Worm (Caenorhabditis elegans): Measurements from ENCODE around the gene col-130.
A peak's percentile ranks its signal among the peaks of the same experiment; 100 is the strongest.

Gene col-130

ce11 chrIV:12454750-12455149 lies 26.4 kb upstream of the col-130 start, which contains the start of gene smz-1:
Gene smz-1 (plus strand): TSS chrIV:12455050.
- TF ChIP-seq unc-62 (GFP tag; optimal IDR thresholded peaks at IDR 0.05), result no peak
- TF ChIP-seq nhr-77 (tag; optimal IDR thresholded peaks at IDR 0.05), result no peak
- TF ChIP-seq R02D3.7 (tag; optimal IDR thresholded peaks at IDR 0.05), result no peak
- no peak for TF ChIP-seq tbx-2 (tag; optimal IDR thresholded peaks at IDR 0.05)
- no peak for TF ChIP-seq nhr-11 (tag; optimal IDR thresholded peaks at IDR 0.05)
- no peak for TF ChIP-seq ceh-82 (tag; optimal IDR thresholded peaks at IDR 0.05)
- no peak for TF ChIP-seq elt-2 (tag; optimal IDR thresholded peaks at IDR 0.05)
- TF ChIP-seq mdl-1 (tag; optimal IDR thresholded peaks at IDR 0.05), result no peak
- TF ChIP-seq eor-1 (tag; optimal IDR thresholded peaks at IDR 0.05), result no peak
- no peak for TF ChIP-seq lin-39 (tag; optimal IDR thresholded peaks at IDR 0.05)
- no peak for TF ChIP-seq nhr-67 (tag; optimal IDR thresholded peaks at IDR 0.05)
- no peak for TF ChIP-seq nhr-43 (tag; optimal IDR thresholded peaks at IDR 0.05; ENCODE audit: poor library complexity, severe bottlenecking)
- TF ChIP-seq jun-1 (tag; optimal IDR thresholded peaks at IDR 0.05), result no peak
- TF ChIP-seq zag-1 (tag; optimal IDR thresholded peaks at IDR 0.05), result no peak

ce11 chrIV:12454115-12454514 lies 25.8 kb upstream of the col-130 start, which contains the start of gene spe-44:
Gene spe-44 (minus strand): TSS chrIV:12454215.
- TF ChIP-seq ceh-82 (tag; optimal IDR thresholded peaks at IDR 0.05) (no peak), ztf-4 (tag; optimal IDR thresholded peaks at IDR 0.05) (no peak), nhr-28 (tag; optimal IDR thresholded peaks at IDR 0.05) (no peak), ZK546.5 (tag; optimal IDR thresholded peaks at IDR 0.05) (no peak), fos-1 (tag; optimal IDR thresholded peaks at IDR 0.05) (no peak), tbx-2 (tag; optimal IDR thresholded peaks at IDR 0.05) (no peak), elt-3 (tag; optimal IDR thresholded peaks at IDR 0.05) (no peak), fkh-2 (tag; optimal IDR thresholded peaks at IDR 0.05) (no peak), ama-1 (optimal IDR thresholded peaks at IDR 0.05) (no peak), pha-4 (tag; optimal IDR thresholded peaks at IDR 0.05) (no peak), pqm-1 (tag; optimal IDR thresholded peaks at IDR 0.05) (no peak)

ce11 chrIV:12451225-12451831 lies 23.0 kb upstream of the col-130 start, which contains the start of gene dpy-26:
Gene dpy-26 (minus strand): TSS chrIV:12451335.
- no peak for TF ChIP-seq ceh-9 (tag; optimal IDR thresholded peaks at IDR 0.05)
- TF ChIP-seq nhr-67 (tag; optimal IDR thresholded peaks at IDR 0.05), result no peak
- no peak for TF ChIP-seq nhr-237 (tag; optimal IDR thresholded peaks at IDR 0.05)
- peak; percentile 51 for TF ChIP-seq lin-15B (tag; optimal IDR thresholded peaks at IDR 0.05)
- TF ChIP-seq R02D3.7 (tag; optimal IDR thresholded peaks at IDR 0.05), result no peak
- no peak for TF ChIP-seq snpc-4 (tag; optimal IDR thresholded peaks at IDR 0.05)
- no peak for TF ChIP-seq elt-2 (tag; optimal IDR thresholded peaks at IDR 0.05)
- no peak for TF ChIP-seq pqm-1 (tag; optimal IDR thresholded peaks at IDR 0.05)
- no peak for TF ChIP-seq daf-12 (tag; optimal IDR thresholded peaks at IDR 0.05)
- TF ChIP-seq nhr-25 (tag; optimal IDR thresholded peaks at IDR 0.05), result peak; percentile 30
- peak; percentile 38 for TF ChIP-seq nhr-23 (tag; optimal IDR thresholded peaks at IDR 0.05)
- no peak for TF ChIP-seq zag-1 (tag; optimal IDR thresholded peaks at IDR 0.05)
- TF ChIP-seq hmg-11 (tag; optimal IDR thresholded peaks at IDR 0.05), result no peak
- TF ChIP-seq mdl-1 (tag; optimal IDR thresholded peaks at IDR 0.05), result no peak
- no peak for TF ChIP-seq nhr-11 (tag; optimal IDR thresholded peaks at IDR 0.05)
- TF ChIP-seq lin-39 (tag; optimal IDR thresholded peaks at IDR 0.05), result peak; percentile 27
- TF ChIP-seq eor-1 (tag; optimal IDR thresholded peaks at IDR 0.05), result no peak

- no peak for TF ChIP-seq nhr-12 (tag; optimal IDR thresholded peaks at IDR 0.05)
Observed at ce11 chrIV:12445463-12445934, 17.2 kb upstream of the col-130 start, which contains the start of gene C25G4.3. Gene C25G4.3 (minus strand): TSS chrIV:12445884.

- TF ChIP-seq ceh-82 (tag; optimal IDR thresholded peaks at IDR 0.05), result no peak
- TF ChIP-seq lin-39 (tag; optimal IDR thresholded peaks at IDR 0.05), result no peak
- TF ChIP-seq nhr-43 (tag; optimal IDR thresholded peaks at IDR 0.05; ENCODE audit: poor library complexity, severe bottlenecking), result no peak
- TF ChIP-seq pha-4 (tag; optimal IDR thresholded peaks at IDR 0.05), result no peak
- no peak for TF ChIP-seq nhr-77 (tag; optimal IDR thresholded peaks at IDR 0.05)
- no peak for TF ChIP-seq fos-1 (tag; optimal IDR thresholded peaks at IDR 0.05)
- no peak for TF ChIP-seq mml-1 (tag; optimal IDR thresholded peaks at IDR 0.05)
- no peak for TF ChIP-seq lsy-12 (tag; optimal IDR thresholded peaks at IDR 0.05)
- TF ChIP-seq daf-12 (tag; optimal IDR thresholded peaks at IDR 0.05), result no peak
- no peak for TF ChIP-seq egl-5 (tag; optimal IDR thresholded peaks at IDR 0.05)
- TF ChIP-seq sea-2 (GFP tag; optimal IDR thresholded peaks at IDR 0.05), result no peak
- no peak for TF ChIP-seq jun-1 (tag; optimal IDR thresholded peaks at IDR 0.05)
- TF ChIP-seq snpc-4 (tag; optimal IDR thresholded peaks at IDR 0.05), result no peak
- TF ChIP-seq nhr-12 (tag; optimal IDR thresholded peaks at IDR 0.05), result no peak
- no peak for TF ChIP-seq fkh-2 (tag; optimal IDR thresholded peaks at IDR 0.05)
- TF ChIP-seq nhr-67 (tag; optimal IDR thresholded peaks at IDR 0.05), result no peak
- no peak for TF ChIP-seq elt-1 (tag; optimal IDR thresholded peaks at IDR 0.05)
- no peak for TF ChIP-seq nhr-237 (tag; optimal IDR thresholded peaks at IDR 0.05)
Observed at ce11 chrIV:12443936-12444335, 15.6 kb upstream of the col-130 start, which contains the start of gene C25G4.2. Gene C25G4.2 (minus strand): TSS chrIV:12444035.
